Worm (Caenorhabditis elegans) whole organism, L2 larva: ENCODE data around the gene F20D6.6.
A peak's percentile ranks its signal among the peaks of the same experiment; 100 is the strongest.

Experiments used
- F13H6.1 ChIP-seq: sonication (generic microtip); optimal IDR thresholded peaks from 2 replicates; lab custom pipeline; 2016; ENCODE audit warnings: missing genetic modification characterization, missing compliant biosample characterization
- ZK546.5 ChIP-seq: sonication (generic microtip); optimal IDR thresholded peaks from 2 replicates; lab custom pipeline; 2017; ENCODE audit warnings: missing biosample characterization, missing genetic modification characterization
- alr-1 ChIP-seq: fragments of 150-350 bp; optimal IDR thresholded peaks from 2 replicates; lab custom pipeline; 2014; ENCODE audit warnings: missing biosample characterization, missing genetic modification characterization
- aly-2 ChIP-seq: fragments of 150-350 bp; optimal IDR thresholded peaks from 2 replicates; lab custom pipeline; 2014; ENCODE audit warnings: missing biosample characterization, missing genetic modification characterization
- blmp-1 ChIP-seq: sonication (generic microtip); optimal IDR thresholded peaks from 2 replicates; lab custom pipeline; 2017; ENCODE audit warnings: missing genetic modification characterization, mild to moderate bottlenecking, missing compliant biosample characterization, antibody characterized with exemption, moderate library complexity; ENCODE audit not compliant: insufficient read depth
- egl-27 ChIP-seq: sonication (generic microtip); optimal IDR thresholded peaks from 3 replicates; lab custom pipeline; 2017; ENCODE audit warnings: missing biosample characterization, missing genetic modification reagents, missing genetic modification characterization
- gmeb-1 ChIP-seq: fragments of 150-350 bp; optimal IDR thresholded peaks from 2 replicates; lab custom pipeline; 2014; ENCODE audit warnings: missing biosample characterization, missing genetic modification characterization
- lin-11 ChIP-seq: fragments of 150-350 bp; sonication (generic microtip); optimal IDR thresholded peaks from 2 replicates; lab custom pipeline; 2014; ENCODE audit warnings: missing biosample characterization, missing genetic modification characterization, inconsistent platforms, mixed read lengths
- lin-13 ChIP-seq: fragments of 150-350 bp; optimal IDR thresholded peaks from 2 replicates; lab custom pipeline; 2014; ENCODE audit warnings: missing biosample characterization, missing genetic modification reagents, missing genetic modification characterization
- lsy-2 ChIP-seq, 2 experiments: fragments of 150-350 bp in 1 of 2; sonication (generic microtip) in 1 of 2; optimal IDR thresholded peaks; 2 replicates each; lab custom pipeline; 2014 to 2017; ENCODE audit warnings: missing biosample characterization in 2 of 2, missing genetic modification characterization in 2 of 2
- mab-5 ChIP-seq: fragments of 150-350 bp; optimal IDR thresholded peaks from 2 replicates; lab custom pipeline; 2014; ENCODE audit warnings: missing biosample characterization, missing genetic modification characterization
- mbf-1 ChIP-seq: sonication (generic microtip); optimal IDR thresholded peaks from 2 replicates; lab custom pipeline; 2017; ENCODE audit warnings: missing biosample characterization, missing genetic modification characterization
- mdl-1 ChIP-seq, 2 experiments: fragments of 150-350 bp in 1 of 2; sonication (generic microtip) in 1 of 2; optimal IDR thresholded peaks; 2 replicates each; lab custom pipeline; 2017; ENCODE audit warnings: missing biosample characterization in 2 of 2, missing genetic modification characterization in 2 of 2
- nhr-10 ChIP-seq: sonication (generic microtip); optimal IDR thresholded peaks from 2 replicates; lab custom pipeline; 2017; ENCODE audit warnings: missing biosample characterization, missing genetic modification characterization
- nhr-12 ChIP-seq: fragments of 150-350 bp; optimal IDR thresholded peaks from 2 replicates; lab custom pipeline; 2014; ENCODE audit warnings: missing biosample characterization, missing genetic modification characterization
- nhr-129 ChIP-seq: fragments of 150-350 bp; optimal IDR thresholded peaks from 2 replicates; lab custom pipeline; 2014; ENCODE audit warnings: missing biosample characterization, missing genetic modification characterization
- nhr-21 ChIP-seq: fragments of 150-350 bp; optimal IDR thresholded peaks from 2 replicates; lab custom pipeline; 2014; ENCODE audit warnings: missing biosample characterization, missing genetic modification characterization
- nhr-25 ChIP-seq: fragments of 150-350 bp; sonication (generic microtip); optimal IDR thresholded peaks from 3 replicates; lab custom pipeline; 2014; ENCODE audit warnings: missing biosample characterization, missing genetic modification characterization
- nhr-6 ChIP-seq: fragments of 150-350 bp; optimal IDR thresholded peaks from 2 replicates; lab custom pipeline; 2014; ENCODE audit warnings: missing biosample characterization, missing genetic modification characterization
- nhr-77 ChIP-seq: fragments of 150-350 bp; optimal IDR thresholded peaks from 2 replicates; lab custom pipeline; 2014; ENCODE audit warnings: missing biosample characterization, missing genetic modification characterization
- peb-1 ChIP-seq: fragments of 150-350 bp; optimal IDR thresholded peaks from 2 replicates; lab custom pipeline; 2014; ENCODE audit warnings: missing biosample characterization, missing genetic modification characterization
- sem-4 ChIP-seq: fragments of 150-350 bp; optimal IDR thresholded peaks from 2 replicates; lab custom pipeline; 2014; ENCODE audit warnings: missing biosample characterization, missing genetic modification reagents, missing genetic modification characterization
- skn-1 ChIP-seq: sonication (generic microtip); optimal IDR thresholded peaks from 2 replicates; lab custom pipeline; 2017; ENCODE audit warnings: missing biosample characterization, missing genetic modification characterization
- sma-3 ChIP-seq: sonication (generic microtip); optimal IDR thresholded peaks from 2 replicates; lab custom pipeline; 2016; ENCODE audit warnings: missing genetic modification reagents, missing genetic modification characterization, missing compliant biosample characterization
- sma-9 ChIP-seq, 2 experiments: fragments of 150-350 bp in 1 of 2; sonication (generic microtip) in 1 of 2; optimal IDR thresholded peaks; 2 replicates each; lab custom pipeline; 2014 to 2016; ENCODE audit warnings: missing genetic modification characterization in 2 of 2, mild to moderate bottlenecking in 1 of 2, missing biosample characterization in 1 of 2, missing compliant biosample characterization in 1 of 2, missing genetic modification reagents in 1 of 2, moderate library complexity in 1 of 2
- snpc-4 ChIP-seq: fragments of 150-350 bp; optimal IDR thresholded peaks from 2 replicates; lab custom pipeline; 2014; ENCODE audit warnings: missing biosample characterization, missing genetic modification characterization
- unc-39 ChIP-seq: fragments of 150-350 bp; optimal IDR thresholded peaks from 2 replicates; lab custom pipeline; 2014; ENCODE audit warnings: missing biosample characterization, missing genetic modification characterization
- unc-55 ChIP-seq: fragments of 150-350 bp; sonication (generic microtip); optimal IDR thresholded peaks from 3 replicates; lab custom pipeline; 2014; ENCODE audit warnings: missing biosample characterization, missing genetic modification reagents, missing genetic modification characterization
- unc-62 ChIP-seq: fragments of 150-350 bp; optimal IDR thresholded peaks from 2 replicates; lab custom pipeline; 2014; ENCODE audit warnings: missing biosample characterization, missing genetic modification reagents, missing genetic modification characterization
- zag-1 ChIP-seq: fragments of 150-350 bp; optimal IDR thresholded peaks from 2 replicates; lab custom pipeline; 2014; ENCODE audit warnings: missing biosample characterization, missing genetic modification characterization
- ztf-1 ChIP-seq: fragments of 200-800 bp; sonication (Bioruptor generic); conservative IDR thresholded peaks from 2 replicates; pipeline ENCODE4 v1.3.6; 2022; ENCODE audit warnings: missing genetic modification characterization, missing compliant biosample characterization
- ztf-4 ChIP-seq: fragments of 150-350 bp; optimal IDR thresholded peaks from 2 replicates; lab custom pipeline; 2014; ENCODE audit warnings: missing biosample characterization, missing genetic modification characterization

Gene F20D6.6

DNA sequence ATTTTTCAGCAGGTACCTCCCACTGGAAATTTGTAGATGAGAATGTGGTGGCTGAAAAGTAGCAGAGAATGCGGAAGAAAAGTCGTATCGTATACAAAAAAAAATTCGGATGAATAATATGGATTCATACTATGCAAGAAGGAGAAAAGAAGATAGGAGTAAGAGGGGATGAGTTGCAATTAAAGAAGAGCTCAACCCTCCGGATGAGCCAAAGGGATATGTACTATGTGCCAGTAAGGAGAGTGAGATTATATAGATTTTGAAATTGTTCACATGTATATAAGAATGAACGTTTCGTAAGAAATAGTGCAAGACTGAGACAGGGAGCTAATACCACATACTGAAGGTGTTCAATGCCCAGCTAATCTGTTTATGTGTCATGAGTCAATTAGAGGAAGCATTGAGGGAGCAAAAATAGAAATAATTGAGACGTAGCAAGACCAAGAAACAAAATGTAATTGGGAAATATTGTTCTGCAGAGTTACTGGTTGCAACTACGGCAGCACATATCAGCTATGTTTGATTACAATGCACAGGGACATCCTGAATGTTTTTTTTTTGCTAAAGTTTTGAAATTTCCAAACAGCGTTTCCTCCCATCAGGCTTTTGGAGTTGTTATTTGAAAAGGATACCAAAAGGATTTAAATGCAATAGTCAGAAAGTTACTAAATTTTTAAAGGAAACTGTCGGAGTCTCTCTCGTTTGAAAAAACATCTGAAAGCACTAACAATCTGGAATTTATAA is 8.7 kb downstream of the F20D6.6 start, which contains the start of gene F20D6.8:
Gene F20D6.8, minus strand, starts transcription at position 51 of the 744 bp plus-strand sequence.
- no peak for TF ChIP-seq nhr-129 (tag; lab: Kevin White, UChicago)
- no peak for TF ChIP-seq lin-13 (GFP tag; lab: Kevin White, UChicago)
- TF ChIP-seq nhr-10 (tag; lab: Kevin White, UChicago) = no peak
- no peak for TF ChIP-seq mdl-1 (tag; optimal IDR thresholded peaks at IDR 0.05; lab: Kevin White, UChicago)
- TF ChIP-seq blmp-1 = no peak
- TF ChIP-seq nhr-77 (tag; lab: Kevin White, UChicago) = no peak
- no peak for TF ChIP-seq lsy-2 (tag; optimal IDR thresholded peaks at IDR 0.05; lab: Kevin White, UChicago)
- TF ChIP-seq egl-27 (tag; lab: Kevin White, UChicago) = no peak
- no peak for TF ChIP-seq skn-1
- TF ChIP-seq nhr-21 (tag; lab: Kevin White, UChicago) = no peak
- no peak for TF ChIP-seq sem-4 (tag; lab: Kevin White, UChicago)
- TF ChIP-seq mab-5 = no peak
- TF ChIP-seq alr-1 = no peak
- no peak for TF ChIP-seq nhr-25 (tag; lab: Kevin White, UChicago)
- no peak for TF ChIP-seq sma-3
- TF ChIP-seq nhr-12 (tag; lab: Kevin White, UChicago) = no peak
- no peak for TF ChIP-seq ztf-1 (GFP tag; lab: Robert Waterston, UW)
- TF ChIP-seq unc-39 (tag; lab: Kevin White, UChicago) = no peak
- TF ChIP-seq, all 48 proteins: peak for 0

DNA sequence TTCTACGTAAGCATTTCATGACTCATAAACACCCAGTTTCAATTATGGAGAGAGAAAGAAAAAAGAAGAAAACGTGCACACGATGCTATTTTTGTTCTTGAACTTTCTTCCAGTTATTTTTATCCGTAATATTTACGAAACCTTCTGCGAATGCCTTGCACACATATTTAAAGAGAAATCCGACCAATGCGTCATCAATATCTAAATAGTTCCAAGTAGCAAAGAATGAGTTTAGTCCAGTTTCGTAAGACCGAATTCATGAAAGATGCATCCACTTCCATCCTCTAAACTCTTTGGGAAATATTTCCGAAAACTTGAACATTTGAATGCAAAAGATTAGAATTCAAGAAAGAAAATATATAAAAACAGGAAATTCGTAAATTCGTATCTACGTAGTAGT is 9.4 kb downstream of the F20D6.6 start:
- TF ChIP-seq unc-55 (GFP tag; lab: Kevin White, UChicago) (peak; percentile 56), mbf-1 (tag; lab: Kevin White, UChicago) (no peak)
- TF ChIP-seq, all 48 proteins: peak for 1

DNA sequence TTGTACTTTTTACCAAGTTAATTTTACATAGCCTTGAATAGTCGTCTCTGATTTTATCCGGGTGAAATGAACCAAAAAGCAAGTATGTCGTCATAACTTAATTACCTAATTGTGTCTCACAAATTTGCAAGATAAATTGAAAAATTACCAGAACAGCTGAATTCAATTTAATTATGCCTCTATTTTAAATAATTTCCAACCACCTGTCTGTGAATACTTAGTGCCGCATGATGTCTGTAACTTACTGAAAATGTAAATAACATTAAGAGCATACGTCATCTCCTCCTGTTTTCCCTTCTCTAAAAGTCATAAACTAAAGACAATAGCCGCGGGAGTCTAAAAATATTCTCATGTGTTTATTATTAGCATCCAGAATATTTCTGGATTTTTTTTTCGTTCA is 10.6 kb downstream of the F20D6.6 start:
- TF ChIP-seq unc-62 (no peak), lin-13 (GFP tag; lab: Kevin White, UChicago) (no peak), aly-2 (no peak), peb-1 (tag; lab: Kevin White, UChicago) (no peak), nhr-25 (tag; lab: Kevin White, UChicago) (no peak), lin-11 (tag; lab: Kevin White, UChicago) (no peak)
- TF ChIP-seq, all 48 proteins: peak for 0

DNA sequence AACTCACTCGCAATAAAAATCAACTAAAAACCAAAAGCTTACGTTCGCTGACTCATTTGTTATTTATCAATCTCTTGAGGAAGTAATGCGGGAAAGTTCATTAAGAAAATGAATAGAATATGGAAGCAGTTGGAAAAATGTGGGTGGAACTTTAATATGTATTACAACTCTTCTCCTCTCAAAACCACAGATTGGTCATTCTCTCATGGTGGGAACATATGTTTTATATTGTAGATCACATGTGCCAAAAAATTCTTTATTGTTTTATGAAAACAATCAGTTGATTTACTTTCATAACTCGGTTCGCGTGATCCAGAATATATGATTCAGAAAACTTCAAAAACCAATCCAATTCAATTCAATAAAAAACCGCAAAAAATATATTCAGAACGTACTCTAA is 12.0 kb downstream of the F20D6.6 start:
- TF ChIP-seq gmeb-1 (tag; lab: Kevin White, UChicago) = no peak
- TF ChIP-seq nhr-10 (tag; lab: Kevin White, UChicago) = no peak
- TF ChIP-seq unc-55 (GFP tag; lab: Kevin White, UChicago) = peak; percentile 42

DNA sequence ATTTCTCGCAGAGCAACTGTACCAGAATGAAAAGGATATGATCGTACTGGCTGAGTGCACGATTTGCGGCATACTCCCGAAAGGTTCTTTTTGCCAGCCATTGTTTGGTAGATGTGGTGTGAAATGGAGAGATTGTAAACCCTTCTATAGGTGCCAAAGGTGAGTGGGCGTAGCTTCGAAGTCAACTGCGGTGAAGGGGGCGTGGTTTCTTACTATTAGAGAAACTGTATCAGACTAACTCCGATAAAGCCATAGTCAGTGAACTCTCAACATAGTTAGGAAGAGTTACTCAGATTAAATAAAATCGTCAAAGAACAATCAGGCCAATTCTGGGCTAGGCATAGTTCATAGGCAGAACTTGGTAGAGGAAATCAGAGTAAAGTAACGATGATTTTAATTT is 17.6 kb downstream of the F20D6.6 start, which contains the start of gene F20D6.9:
Gene F20D6.9, minus strand, starts transcription at position 101 of the 400 bp plus-strand sequence.
- TF ChIP-seq lsy-2 (tag; optimal IDR thresholded peaks at IDR 0.05; lab: Kevin White, UChicago) (no peak), sma-3 (no peak), sma-9 (GFP tag; optimal IDR thresholded peaks at IDR 0.05; lab: Kevin White, UChicago) (no peak), sma-9 (tag; optimal IDR thresholded peaks at IDR 0.05; lab: Kevin White, UChicago) (no peak), mab-5 (no peak), ztf-4 (tag; lab: Kevin White, UChicago) (no peak), ZK546.5 (no peak), F13H6.1 (no peak), snpc-4 (tag; lab: Kevin White, UChicago) (no peak), nhr-12 (tag; lab: Kevin White, UChicago) (no peak), lin-11 (tag; lab: Kevin White, UChicago) (no peak), nhr-6 (tag; lab: Kevin White, UChicago) (no peak), zag-1 (tag; lab: Kevin White, UChicago) (no peak), unc-62 (no peak)
- TF ChIP-seq, all 48 proteins: peak for 0
